Fruit fly (Drosophila melanogaster) whole organism, wandering third instar larva: Measurements from ENCODE around the gene Tim17a2.

Experiments used
- CG32264 ChIP-seq: fragments of 200-800 bp; sonication (Bioruptor generic); optimal IDR thresholded peaks from 2 replicates; lab custom pipeline; 2016; ENCODE audit warnings: missing biosample characterization, missing genetic modification characterization
- CG9705 ChIP-seq: fragments of 200-800 bp; sonication (Bioruptor generic); optimal IDR thresholded peaks from 2 replicates; lab custom pipeline; 2018; ENCODE audit warnings: missing biosample characterization, mild to moderate bottlenecking, missing genetic modification characterization
- CrebA ChIP-seq: fragments of 200-800 bp; sonication (Bioruptor generic); optimal IDR thresholded peaks from 2 replicates; lab custom pipeline; 2016; ENCODE audit warnings: missing biosample characterization, mild to moderate bottlenecking, missing genetic modification characterization, borderline replicate concordance
- Dfd ChIP-seq: fragments of >200 bp; optimal IDR thresholded peaks from 2 replicates; lab custom pipeline; 2017; ENCODE audit warnings: missing biosample characterization, missing genetic modification characterization
- Dif ChIP-seq: fragments of 200-275, 200-300 bp; sonication (Bioruptor generic); optimal IDR thresholded peaks from 2 replicates; lab custom pipeline; 2018; ENCODE audit warnings: missing biosample characterization, missing genetic modification characterization; ENCODE audit not compliant: partially characterized antibody
- GATAd ChIP-seq: sonication (Bioruptor generic); optimal IDR thresholded peaks from 2 replicates; lab custom pipeline; 2016; ENCODE audit warnings: missing biosample characterization, missing genetic modification characterization
- HLH106 ChIP-seq: fragments of 200-800 bp; optimal IDR thresholded peaks from 3 replicates; lab custom pipeline; 2019; ENCODE audit warnings: missing biosample characterization, mild to moderate bottlenecking, missing genetic modification characterization, moderate library complexity
- Hnf4 ChIP-seq: fragments of 200-800 bp; sonication (Bioruptor generic); optimal IDR thresholded peaks from 2 replicates; lab custom pipeline; 2016; ENCODE audit warnings: missing biosample characterization, mild to moderate bottlenecking, missing genetic modification characterization
- Hr78 ChIP-seq: fragments of >200 bp; optimal IDR thresholded peaks from 2 replicates; lab custom pipeline; 2017; ENCODE audit warnings: missing biosample characterization, missing genetic modification characterization
- Hr83 ChIP-seq: fragments of 200-300 bp; sonication (Bioruptor generic); optimal IDR thresholded peaks from 2 replicates; lab custom pipeline; 2016; ENCODE audit warnings: missing biosample characterization, mild to moderate bottlenecking, missing genetic modification characterization, moderate library complexity; ENCODE audit not compliant: poor library complexity, severe bottlenecking
- Mio ChIP-seq: sonication (Bioruptor generic); optimal IDR thresholded peaks from 2 replicates; lab custom pipeline; 2016; ENCODE audit warnings: missing biosample characterization, missing genetic modification characterization
- Myc ChIP-seq: fragments of >200 bp; optimal IDR thresholded peaks from 2 replicates; lab custom pipeline; 2017
- N ChIP-seq: fragments of >200 bp; optimal IDR thresholded peaks from 2 replicates; lab custom pipeline; 2018; ENCODE audit warnings: missing biosample characterization, missing external identifiers, missing genetic modification characterization
- OdsH ChIP-seq: fragments of 200-800 bp; sonication (Bioruptor generic); optimal IDR thresholded peaks from 2 replicates; lab custom pipeline; 2016; ENCODE audit warnings: missing biosample characterization, mild to moderate bottlenecking, missing genetic modification characterization
- Sp1 ChIP-seq: fragments of 200-800 bp; sonication (Bioruptor generic); optimal IDR thresholded peaks from 3 replicates; lab custom pipeline; 2019; ENCODE audit warnings: missing biosample characterization, mild to moderate bottlenecking, missing genetic modification characterization, moderate library complexity
- Vsx2 ChIP-seq: fragments of 200-300, 225-300 bp; sonication (Bioruptor generic); optimal IDR thresholded peaks from 2 replicates; lab custom pipeline; 2018; ENCODE audit warnings: missing biosample characterization, missing genetic modification characterization; ENCODE audit not compliant: partially characterized antibody
- br ChIP-seq: fragments of 200-800 bp; sonication (Bioruptor generic); optimal IDR thresholded peaks from 2 replicates; lab custom pipeline; 2016; ENCODE audit warnings: missing biosample characterization, missing genetic modification characterization
- brk ChIP-seq: fragments of 200-800 bp; sonication (Bioruptor generic); optimal IDR thresholded peaks from 2 replicates; lab custom pipeline; 2016; ENCODE audit warnings: missing biosample characterization, mild to moderate bottlenecking, missing genetic modification characterization
- dl ChIP-seq, 2 experiments: fragments of 175-275, 200-275 bp in 1 of 2; fragments of 200-275 bp in 1 of 2; sonication (Bioruptor generic); optimal IDR thresholded peaks; lab custom pipeline; 2018; ENCODE audit warnings: mild to moderate bottlenecking in 2 of 2, missing biosample characterization in 2 of 2, missing genetic modification characterization in 2 of 2, moderate library complexity in 2 of 2; ENCODE audit not compliant: partially characterized antibody in 2 of 2, insufficient read depth in 1 of 2
- dmrt93B ChIP-seq: fragments of 200-800 bp; sonication (Bioruptor generic); optimal IDR thresholded peaks from 2 replicates; lab custom pipeline; 2018; ENCODE audit warnings: missing biosample characterization, mild to moderate bottlenecking, missing genetic modification characterization
- dsf ChIP-seq: sonication (Bioruptor generic); optimal IDR thresholded peaks from 2 replicates; lab custom pipeline; 2016; ENCODE audit warnings: missing biosample characterization, missing genetic modification characterization, borderline replicate concordance
- foxo ChIP-seq, 2 experiments: fragments of 200-800 bp; sonication (Bioruptor generic); optimal IDR thresholded peaks; 2 replicates in 1 of 2; 3 replicates in 1 of 2; lab custom pipeline; 2016 to 2017; ENCODE audit warnings: missing biosample characterization in 2 of 2, missing genetic modification characterization in 2 of 2
- fru ChIP-seq: fragments of 200-800 bp; sonication (Bioruptor generic); optimal IDR thresholded peaks from 3 replicates; lab custom pipeline; 2016; ENCODE audit warnings: missing biosample characterization, mild to moderate bottlenecking, missing genetic modification characterization
- h ChIP-seq: fragments of 200-800 bp; sonication (Bioruptor generic); optimal IDR thresholded peaks from 3 replicates; lab custom pipeline; 2016; ENCODE audit warnings: missing biosample characterization, mild to moderate bottlenecking, missing genetic modification characterization
- jim ChIP-seq: fragments of 175-275, 200-325 bp; sonication (Bioruptor generic); optimal IDR thresholded peaks from 2 replicates; lab custom pipeline; 2016; ENCODE audit warnings: missing biosample characterization, mild to moderate bottlenecking, missing genetic modification characterization
- lola ChIP-seq: fragments of >200 bp; optimal IDR thresholded peaks from 2 replicates; lab custom pipeline; 2017; ENCODE audit warnings: missing biosample characterization, missing genetic modification characterization
- pan ChIP-seq: fragments of >200 bp; optimal IDR thresholded peaks from 2 replicates; lab custom pipeline; 2017
- psq ChIP-seq: fragments of 200-800 bp; sonication (Bioruptor generic); optimal IDR thresholded peaks from 3 replicates; lab custom pipeline; 2017; ENCODE audit warnings: missing biosample characterization, mild to moderate bottlenecking, missing genetic modification characterization, moderate library complexity
- sage ChIP-seq: fragments of 200-800 bp; sonication (Bioruptor generic); optimal IDR thresholded peaks from 2 replicates; lab custom pipeline; 2016; ENCODE audit warnings: missing biosample characterization, mild to moderate bottlenecking, missing genetic modification characterization
- sv ChIP-seq: fragments of 200-800 bp; sonication (Bioruptor generic); optimal IDR thresholded peaks from 3 replicates; lab custom pipeline; 2016; ENCODE audit warnings: missing biosample characterization, missing genetic modification characterization
- tai ChIP-seq: sonication (Bioruptor generic); optimal IDR thresholded peaks from 2 replicates; lab custom pipeline; 2016; ENCODE audit warnings: missing biosample characterization, missing genetic modification characterization
- usp ChIP-seq: fragments of >200 bp; optimal IDR thresholded peaks from 2 replicates; lab custom pipeline; 2017; ENCODE audit warnings: missing biosample characterization, missing genetic modification characterization
- woc ChIP-seq: sonication (Bioruptor generic); optimal IDR thresholded peaks from 2 replicates; lab custom pipeline; 2016; ENCODE audit warnings: missing biosample characterization, mild to moderate bottlenecking, missing genetic modification characterization

Tim17a2 gene

dm6 chr3R:5262592-5262991 lies at the start of gene Tim17a2:
Gene Tim17a2, minus strand, starts transcription at chr3R:5262692.
- TF ChIP-seq foxo (GFP tag; optimal IDR thresholded peaks at IDR 0.05; lab: Kevin White, UChicago): no peak
- TF ChIP-seq Hr83: no peak
- TF ChIP-seq pan: no peak
- no peak for TF ChIP-seq br (GFP tag; lab: Kevin White, UChicago)
- TF ChIP-seq psq (GFP tag; lab: Kevin White, UChicago): no peak
- no peak for TF ChIP-seq tai (GFP tag; lab: Kevin White, UChicago)
- no peak for TF ChIP-seq lola (GFP tag; lab: Kevin White, UChicago)
- TF ChIP-seq h (GFP tag; lab: Kevin White, UChicago): no peak
- TF ChIP-seq HLH106 (tag; lab: Kevin White, UChicago): no peak
- TF ChIP-seq Vsx2 (GFP tag; lab: Kevin White, UChicago): no peak
- no peak for TF ChIP-seq brk (GFP tag; lab: Kevin White, UChicago)
- no peak for TF ChIP-seq fru
- TF ChIP-seq OdsH (GFP tag; lab: Kevin White, UChicago): no peak
- no peak for TF ChIP-seq woc (GFP tag; lab: Kevin White, UChicago)

- TF ChIP-seq lola (GFP tag; lab: Kevin White, UChicago) (no peak), dl (GFP tag; optimal IDR thresholded peaks at IDR 0.05; lab: Kevin White, UChicago; ENCODE audit: insufficient read depth in 1 of 2, partially characterized antibody in 2 of 2) (no peak), CG9705 (GFP tag; lab: Kevin White, UChicago) (no peak), Sp1 (GFP tag; lab: Kevin White, UChicago) (no peak), CrebA (GFP tag; lab: Kevin White, UChicago) (no peak), HLH106 (tag; lab: Kevin White, UChicago) (no peak), N (GFP tag; lab: Kevin White, UChicago) (no peak), jim (GFP tag; lab: Kevin White, UChicago) (no peak), Hr78 (GFP tag; lab: Kevin White, UChicago) (no peak), Hnf4 (GFP tag; lab: Kevin White, UChicago) (no peak), dmrt93B (GFP tag; lab: Kevin White, UChicago) (no peak), Hr83 (no peak), Dfd (no peak), dsf (GFP tag; lab: Kevin White, UChicago) (no peak), sage (no peak), CG32264 (no peak), br (GFP tag; lab: Kevin White, UChicago) (no peak)
Measured at dm6 chr3R:5310250-5310649, 47.8 kb upstream of the Tim17a2 start.

DNA sequence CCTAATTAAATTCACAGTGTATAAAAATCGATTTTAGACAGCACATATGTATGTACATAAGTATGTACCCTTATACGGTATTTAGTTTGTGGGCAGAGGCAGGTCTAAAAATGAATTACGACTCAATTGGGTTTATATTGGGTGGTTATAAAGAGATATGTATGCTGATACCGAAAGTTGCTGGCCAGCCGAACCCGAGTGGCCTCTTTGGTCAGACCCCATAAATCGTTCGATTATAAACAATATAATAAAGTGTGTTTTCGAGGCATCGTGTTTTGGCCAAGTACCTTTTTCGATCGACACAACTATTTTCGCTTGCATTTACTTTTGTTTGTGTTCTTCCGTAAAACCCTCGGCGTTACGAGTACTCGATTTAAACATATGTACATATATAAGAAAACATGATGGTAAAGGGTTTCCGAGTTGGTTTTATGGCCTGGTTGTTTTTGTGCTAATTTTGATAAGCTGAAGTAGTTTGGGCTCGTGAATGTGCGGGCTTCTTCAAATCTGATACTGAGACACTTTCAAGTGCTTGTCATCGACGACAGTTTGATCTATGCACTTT lies 46.8 kb upstream of the Tim17a2 start:
- TF ChIP-seq fru (no peak), jim (GFP tag; lab: Kevin White, UChicago) (no peak), dl (GFP tag; optimal IDR thresholded peaks at IDR 0.05; lab: Kevin White, UChicago; ENCODE audit: insufficient read depth in 1 of 2, partially characterized antibody in 2 of 2) (no peak), Dfd (no peak), woc (GFP tag; lab: Kevin White, UChicago) (no peak), Hr83 (no peak), brk (GFP tag; lab: Kevin White, UChicago) (no peak), Myc (lab: Kevin White, UChicago) (no peak), foxo (GFP tag; optimal IDR thresholded peaks at IDR 0.05; lab: Kevin White, UChicago) (no peak), Sp1 (GFP tag; lab: Kevin White, UChicago) (no peak), OdsH (GFP tag; lab: Kevin White, UChicago) (no peak), Hnf4 (GFP tag; lab: Kevin White, UChicago) (no peak), tai (GFP tag; lab: Kevin White, UChicago) (no peak), Vsx2 (GFP tag; lab: Kevin White, UChicago) (no peak)

DNA sequence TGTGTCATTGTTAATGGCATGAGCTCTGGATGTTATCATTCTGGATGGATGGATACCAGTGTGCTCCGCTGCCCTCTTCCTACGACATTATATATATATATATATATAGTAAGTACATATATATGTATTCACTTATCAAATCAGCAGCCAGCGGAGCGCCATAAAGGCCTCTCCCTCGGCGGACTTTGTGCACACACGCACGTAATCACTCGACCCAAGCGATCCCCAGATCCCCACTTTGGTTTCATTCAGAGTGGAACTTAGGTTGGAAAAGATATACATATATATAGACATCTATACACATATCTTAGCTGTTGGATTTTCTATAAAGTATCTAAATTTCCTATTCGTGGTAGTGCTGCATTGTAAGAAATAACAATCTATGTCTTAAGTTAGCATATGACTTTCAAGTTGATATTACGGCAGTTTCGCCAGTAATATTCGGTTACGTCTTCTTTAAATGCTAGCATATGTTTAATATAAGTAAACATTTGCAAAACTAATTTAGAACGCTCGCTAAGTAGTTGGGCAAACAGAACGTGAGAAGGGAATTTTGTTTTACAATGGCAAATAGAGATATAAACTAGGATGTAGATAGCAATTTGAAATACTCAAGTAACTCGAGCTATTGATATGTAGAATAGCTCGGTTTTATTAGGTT lies 45.8 kb upstream of the Tim17a2 start:
- TF ChIP-seq CG9705 (GFP tag; lab: Kevin White, UChicago): no peak
- TF ChIP-seq GATAd (GFP tag; lab: Kevin White, UChicago): no peak
- no peak for TF ChIP-seq Hr78 (GFP tag; lab: Kevin White, UChicago)
- no peak for TF ChIP-seq dsf (GFP tag; lab: Kevin White, UChicago)
- no peak for TF ChIP-seq usp (GFP tag; lab: Kevin White, UChicago)
- TF ChIP-seq tai (GFP tag; lab: Kevin White, UChicago): no peak
- no peak for TF ChIP-seq sv
- TF ChIP-seq Mio (GFP tag; lab: Kevin White, UChicago): no peak
- TF ChIP-seq Hr83: no peak
- no peak for TF ChIP-seq Sp1 (GFP tag; lab: Kevin White, UChicago)
- no peak for TF ChIP-seq HLH106 (tag; lab: Kevin White, UChicago)
- no peak for TF ChIP-seq CrebA (GFP tag; lab: Kevin White, UChicago)
- no peak for TF ChIP-seq Dif (GFP tag; lab: Kevin White, UChicago)
